Worm (Caenorhabditis elegans): ENCODE results near the gene pkc-1.

ce11 chrV:12068437-12068836 lies 36.5 kb upstream of the pkc-1 start, which contains the start of gene kmo-2:
- TF ChIP-seq fos-1 (tag; optimal IDR thresholded peaks at IDR 0.05) (no peak), ceh-16 (tag; optimal IDR thresholded peaks at IDR 0.05) (no peak), nhr-11 (tag; optimal IDR thresholded peaks at IDR 0.05) (no peak), ZK546.5 (tag; optimal IDR thresholded peaks at IDR 0.05) (no peak)

All from whole organism, L2 larva.